Worm (Caenorhabditis elegans): ENCODE measurements around the gene ZC116.5.
A peak's percentile ranks its signal among the peaks of the same experiment; 100 is the strongest.

DNA sequence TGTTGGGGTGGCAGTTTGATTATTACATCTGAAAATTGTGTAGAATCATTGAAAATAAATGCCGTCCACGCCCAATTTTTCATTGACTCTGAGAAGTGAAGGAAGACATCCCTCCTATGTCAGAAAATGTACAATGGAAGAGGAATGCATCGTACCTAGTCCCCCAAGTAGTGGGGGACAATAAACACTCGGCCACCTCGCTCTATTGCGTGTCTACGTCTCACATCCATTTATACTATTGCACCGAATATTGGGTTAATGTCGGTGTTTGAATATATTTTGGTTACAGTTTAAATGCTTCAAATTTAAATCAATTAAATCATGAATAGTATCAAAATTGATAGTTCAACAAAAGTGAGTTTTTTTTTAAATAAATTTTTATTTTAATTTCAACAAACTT lies 40.9 kb upstream of the ZC116.5 start, which contains the start of gene lin-25:
- TF ChIP-seq ztf-11 (tag; optimal IDR thresholded peaks at IDR 0.05) (no peak), pqm-1 (tag; optimal IDR thresholded peaks at IDR 0.05) (no peak), lin-15B (tag; optimal IDR thresholded peaks at IDR 0.05) (peak; percentile 17), ceh-90 (tag; optimal IDR thresholded peaks at IDR 0.05) (no peak)
